Fruit fly (Drosophila melanogaster) whole organism, embryonic: ENCODE results near the gene Shmt.

ENCODE experiments used
- Antp ChIP-seq: fragments of 200-800 bp; sonication (Bioruptor generic); optimal IDR thresholded peaks from 3 replicates; lab custom pipeline; 2016; ENCODE audit warnings: missing biosample characterization, missing genetic modification characterization
- B-H1 ChIP-seq: fragments of 200-800 bp; sonication (Bioruptor generic); IDR thresholded peaks from 3 replicates; pipeline ENCODE4 v1.3.6; 2022; ENCODE audit warnings: missing biosample characterization, missing genetic modification characterization
- B-H2 ChIP-seq: fragments of 200-800 bp; sonication (Bioruptor generic); optimal IDR thresholded peaks from 2 replicates; lab custom pipeline; 2018; ENCODE audit warnings: missing biosample characterization, mild to moderate bottlenecking, missing genetic modification characterization
- Bgb ChIP-seq: fragments of 200-800 bp; sonication (Bioruptor generic); IDR thresholded peaks from 2 replicates; pipeline ENCODE4 v1.3.6; 2022; ENCODE audit warnings: missing biosample characterization, missing genetic modification characterization; ENCODE audit not compliant: partially characterized antibody
- CG10959 ChIP-seq: fragments of 200-800 bp; sonication (Bioruptor generic); IDR thresholded peaks from 2 replicates; pipeline ENCODE4 v1.3.6; 2022; ENCODE audit warnings: missing biosample characterization, missing genetic modification characterization
- CG12299 ChIP-seq: fragments of 200-800 bp; sonication (Bioruptor generic); optimal IDR thresholded peaks from 2 replicates; lab custom pipeline; 2018; ENCODE audit warnings: missing biosample characterization, mild to moderate bottlenecking, missing genetic modification characterization
- CG13287 ChIP-seq: fragments of 200-800 bp; sonication (Bioruptor generic); IDR thresholded peaks from 2 replicates; pipeline ENCODE4 v1.3.6; 2022; ENCODE audit warnings: missing biosample characterization, missing genetic modification characterization; ENCODE audit not compliant: partially characterized antibody
- CG14860 ChIP-seq: fragments of 200-800 bp; sonication (Bioruptor generic); IDR thresholded peaks from 3 replicates; pipeline ENCODE4 v1.3.6; 2022; ENCODE audit warnings: missing biosample characterization, missing genetic modification characterization; ENCODE audit not compliant: partially characterized antibody
- CG15073 ChIP-seq: fragments of 200-800 bp; sonication (Bioruptor generic); optimal IDR thresholded peaks from 2 replicates; lab custom pipeline; 2016; ENCODE audit warnings: missing biosample characterization, missing genetic modification characterization
- CG17359 ChIP-seq: fragments of 200-800 bp; sonication (Bioruptor generic); optimal IDR thresholded peaks from 3 replicates; lab custom pipeline; 2018; ENCODE audit warnings: missing biosample characterization, mild to moderate bottlenecking, missing genetic modification characterization, moderate library complexity
- CG17361 ChIP-seq: fragments of 200-800 bp; sonication (Bioruptor generic); IDR thresholded peaks from 3 replicates; pipeline ENCODE4 v1.3.6; 2022; ENCODE audit warnings: missing biosample characterization, missing genetic modification characterization
- CG2129 ChIP-seq: fragments of 200-800 bp; sonication (Bioruptor generic); IDR thresholded peaks from 2 replicates; pipeline ENCODE4 v1.3.6; 2022; ENCODE audit warnings: missing biosample characterization, missing genetic modification characterization; ENCODE audit not compliant: partially characterized antibody
- CG30431 ChIP-seq: fragments of 200-800 bp; sonication (Bioruptor generic); optimal IDR thresholded peaks from 2 replicates; lab custom pipeline; 2017; ENCODE audit warnings: missing biosample characterization, missing genetic modification characterization
- CG3281 ChIP-seq: fragments of 200-800 bp; sonication (Bioruptor generic); optimal IDR thresholded peaks from 3 replicates; lab custom pipeline; 2017; ENCODE audit warnings: missing biosample characterization, mild to moderate bottlenecking, missing genetic modification characterization
- CG34224 ChIP-seq: fragments of 200-800 bp; sonication (Bioruptor generic); IDR thresholded peaks from 3 replicates; pipeline ENCODE4 v1.3.6; 2022; ENCODE audit warnings: missing biosample characterization, missing genetic modification characterization; ENCODE audit not compliant: partially characterized antibody
- CG6654 ChIP-seq: fragments of 200-800 bp; sonication (Bioruptor generic); optimal IDR thresholded peaks from 2 replicates; lab custom pipeline; 2017; ENCODE audit warnings: missing biosample characterization, mild to moderate bottlenecking, missing genetic modification characterization
- CG7372 ChIP-seq: fragments of 200-800 bp; sonication (Bioruptor generic); IDR thresholded peaks from 2 replicates; pipeline ENCODE4 v1.3.6; 2022; ENCODE audit warnings: missing biosample characterization, missing genetic modification characterization
- CG7786 ChIP-seq: fragments of 200-800 bp; sonication (Bioruptor generic); optimal IDR thresholded peaks from 2 replicates; lab custom pipeline; 2016; ENCODE audit warnings: missing biosample characterization, missing genetic modification characterization
- CG7839 ChIP-seq: fragments of 200-800 bp; sonication (Bioruptor generic); optimal IDR thresholded peaks from 3 replicates; lab custom pipeline; 2018; ENCODE audit warnings: missing biosample characterization, mild to moderate bottlenecking, missing genetic modification characterization, moderate library complexity
- CG7963 ChIP-seq: fragments of 200-800 bp; sonication (Bioruptor generic); IDR thresholded peaks from 3 replicates; pipeline ENCODE4 v1.3.6; 2022; ENCODE audit warnings: missing biosample characterization, missing genetic modification characterization; ENCODE audit not compliant: partially characterized antibody
- CG8924 ChIP-seq: fragments of 200-800 bp; optimal IDR thresholded peaks from 3 replicates; lab custom pipeline; 2019; ENCODE audit warnings: missing biosample characterization, mild to moderate bottlenecking, missing genetic modification characterization, moderate library complexity
- CoRest ChIP-seq: fragments of 200-800 bp; sonication (Bioruptor generic); optimal IDR thresholded peaks from 3 replicates; lab custom pipeline; 2018; ENCODE audit warnings: missing biosample characterization, mild to moderate bottlenecking, missing genetic modification characterization, moderate library complexity
- Deaf1 ChIP-seq: fragments of 200-800 bp; optimal IDR thresholded peaks from 3 replicates; lab custom pipeline; 2019; ENCODE audit warnings: missing biosample characterization, mild to moderate bottlenecking, missing genetic modification characterization, moderate library complexity
- Drgx ChIP-seq: fragments of 200-800 bp; sonication (Bioruptor generic); IDR thresholded peaks from 2 replicates; pipeline ENCODE4 v1.3.6; 2022; ENCODE audit warnings: missing biosample characterization, missing genetic modification characterization
- Fer2 ChIP-seq: fragments of 200-800 bp; sonication (Bioruptor generic); optimal IDR thresholded peaks from 2 replicates; lab custom pipeline; 2018; ENCODE audit warnings: missing biosample characterization, mild to moderate bottlenecking, missing genetic modification characterization, moderate library complexity
- Fer3 ChIP-seq: fragments of 200-800 bp; sonication (Bioruptor generic); optimal IDR thresholded peaks from 2 replicates; lab custom pipeline; 2018; ENCODE audit warnings: missing biosample characterization, mild to moderate bottlenecking, missing genetic modification characterization, moderate library complexity
- HLH3B ChIP-seq: fragments of 200-800 bp; sonication (Bioruptor generic); IDR thresholded peaks from 2 replicates; pipeline ENCODE4 v1.3.6; 2022; ENCODE audit warnings: missing biosample characterization, missing genetic modification characterization
- Hr39 ChIP-seq: fragments of >200 bp; optimal IDR thresholded peaks from 2 replicates; lab custom pipeline; 2017
- Lpt ChIP-seq: fragments of >200 bp; optimal IDR thresholded peaks from 2 replicates; lab custom pipeline; 2018; ENCODE audit warnings: missing biosample characterization, missing genetic modification characterization
- Oli ChIP-seq: fragments of 200-800 bp; sonication (Bioruptor generic); optimal IDR thresholded peaks from 2 replicates; lab custom pipeline; 2018; ENCODE audit warnings: missing biosample characterization, mild to moderate bottlenecking, missing genetic modification characterization, moderate library complexity
- Tbp ChIP-seq: fragments of >200 bp; optimal IDR thresholded peaks from 2 replicates; lab custom pipeline; 2018; ENCODE audit warnings: missing biosample characterization, missing genetic modification characterization
- ase ChIP-seq: fragments of 200-800 bp; sonication (Bioruptor generic); IDR thresholded peaks from 3 replicates; pipeline ENCODE4 v1.3.6; 2022; ENCODE audit warnings: missing biosample characterization, missing genetic modification characterization
- dmrt99B ChIP-seq: fragments of 200-800 bp; sonication (Bioruptor generic); optimal IDR thresholded peaks from 2 replicates; lab custom pipeline; 2018; ENCODE audit warnings: missing biosample characterization, mild to moderate bottlenecking, missing genetic modification characterization, moderate library complexity
- esg ChIP-seq: fragments of 200-800 bp; sonication (Bioruptor generic); conservative IDR thresholded peaks from 2 replicates; pipeline ENCODE4 v1.3.6; 2022; ENCODE audit warnings: missing biosample characterization, missing genetic modification characterization
- fd96Cb ChIP-seq: fragments of 200-800 bp; sonication (Bioruptor generic); optimal IDR thresholded peaks from 2 replicates; lab custom pipeline; 2018; ENCODE audit warnings: missing biosample characterization, mild to moderate bottlenecking, missing genetic modification characterization, moderate library complexity
- ftz-f1 ChIP-seq: fragments of 200-800 bp; sonication (Bioruptor generic); optimal IDR thresholded peaks from 2 replicates; lab custom pipeline; 2016; ENCODE audit warnings: missing biosample characterization, missing genetic modification characterization
- ham ChIP-seq: fragments of 200-800 bp; sonication (Bioruptor generic); IDR thresholded peaks from 2 replicates; pipeline ENCODE4 v1.3.6; 2022; ENCODE audit warnings: missing biosample characterization, missing genetic modification characterization
- inv ChIP-seq: fragments of 200-800 bp; sonication (Bioruptor generic); IDR thresholded peaks from 2 replicates; pipeline ENCODE4 v1.3.6; 2022; ENCODE audit warnings: missing biosample characterization, missing genetic modification characterization; ENCODE audit not compliant: partially characterized antibody
- knrl ChIP-seq: fragments of 200-800 bp; sonication (Bioruptor generic); IDR thresholded peaks from 3 replicates; pipeline ENCODE4 v1.3.6; 2022; ENCODE audit warnings: missing biosample characterization, missing genetic modification characterization; ENCODE audit not compliant: partially characterized antibody
- lilli ChIP-seq: fragments of 200-800 bp; sonication (Bioruptor generic); optimal IDR thresholded peaks from 3 replicates; lab custom pipeline; 2016; ENCODE audit warnings: missing biosample characterization, missing genetic modification characterization
- maf-S ChIP-seq: fragments of 200-800 bp; sonication (Bioruptor generic); optimal IDR thresholded peaks from 2 replicates; lab custom pipeline; 2016; ENCODE audit warnings: missing biosample characterization, missing genetic modification characterization
- nmo ChIP-seq: fragments of 200-800 bp; sonication (Bioruptor generic); optimal IDR thresholded peaks from 2 replicates; lab custom pipeline; 2018; ENCODE audit warnings: missing biosample characterization, mild to moderate bottlenecking, missing genetic modification characterization, moderate library complexity
- prd ChIP-seq, 3 experiments: fragments of >200 bp in 2 of 3; fragments of 200-800 bp in 1 of 3; sonication (Bioruptor generic) in 1 of 3; optimal IDR thresholded peaks in 2 of 3; IDR thresholded peaks in 1 of 3; 2 replicates in 2 of 3; 3 replicates in 1 of 3; pipeline versions ENCODE4 v1.3.6 to Lab custom; 2017 to 2022; ENCODE audit warnings: missing biosample characterization in 1 of 3, missing genetic modification characterization in 1 of 3
- run ChIP-seq: fragments of 200-800 bp; sonication (Bioruptor generic); optimal IDR thresholded peaks from 3 replicates; lab custom pipeline; 2018; ENCODE audit warnings: missing biosample characterization, mild to moderate bottlenecking, missing genetic modification characterization
- shn ChIP-seq: fragments of 200-800 bp; sonication (Bioruptor generic); optimal IDR thresholded peaks from 3 replicates; lab custom pipeline; 2016; ENCODE audit warnings: missing biosample characterization, missing genetic modification characterization
- sim ChIP-seq: fragments of 200-800 bp; sonication (Bioruptor generic); IDR thresholded peaks from 2 replicates; pipeline ENCODE4 v1.3.6; 2022; ENCODE audit warnings: missing biosample characterization, missing genetic modification characterization
- trem ChIP-seq: fragments of 200-800 bp; optimal IDR thresholded peaks from 3 replicates; lab custom pipeline; 2019; ENCODE audit warnings: missing biosample characterization, mild to moderate bottlenecking, missing genetic modification characterization, moderate library complexity
- unpg ChIP-seq: fragments of 200-800 bp; sonication (Bioruptor generic); optimal IDR thresholded peaks from 3 replicates; lab custom pipeline; 2018; ENCODE audit warnings: missing biosample characterization, mild to moderate bottlenecking, missing genetic modification characterization, moderate library complexity
- vvl ChIP-seq: fragments of 200-800 bp; sonication (Bioruptor generic); IDR thresholded peaks from 2 replicates; pipeline ENCODE4 v1.3.6; 2022; ENCODE audit warnings: missing biosample characterization, missing genetic modification characterization

Gene Shmt

DNA sequence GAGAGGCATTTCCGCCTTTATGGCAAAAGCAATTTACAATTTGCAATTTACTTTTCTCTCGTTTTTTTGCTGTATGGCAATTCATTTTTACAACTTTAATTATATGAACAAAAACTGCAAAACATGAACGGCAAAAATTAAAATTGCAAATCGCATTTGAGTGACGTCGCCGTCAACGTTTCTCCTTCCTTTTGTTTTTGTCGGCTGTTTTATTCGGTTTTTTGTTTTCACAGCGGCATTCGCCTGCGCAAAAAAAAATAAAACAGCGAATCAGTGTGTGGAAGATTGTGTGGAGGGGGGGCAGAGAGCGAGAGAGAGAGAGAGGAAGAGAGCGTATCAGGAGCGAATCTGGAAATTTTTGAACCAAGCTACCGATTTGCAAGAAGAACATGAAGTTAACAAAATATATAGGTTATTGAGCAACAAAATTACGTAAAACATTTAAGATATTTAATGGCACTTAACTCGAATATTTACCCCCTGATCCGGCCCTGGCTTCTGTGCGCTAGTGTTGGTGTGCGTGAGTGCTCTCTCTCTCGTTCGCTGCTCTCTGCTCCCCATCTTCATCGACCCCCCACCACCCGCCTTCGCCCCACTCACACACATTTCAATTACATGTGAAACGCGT lies 2.0 kb upstream of the Shmt start (continued):
- TF ChIP-seq prd (optimal IDR thresholded peaks at IDR 0.05; lab: Kevin White, UChicago) (no peak), prd (GFP tag; IDR thresholded peaks at IDR 0.05; lab: Robert Waterston, UW) (peak; percentile 100), fd96Cb (tag; lab: Kevin White, UChicago) (peak; percentile 99), esg (GFP tag; lab: Robert Waterston, UW) (peak; percentile 99), HLH3B (GFP tag; lab: Robert Waterston, UW) (peak; percentile 100), lilli (peak; percentile 99), CG7372 (GFP tag; lab: Robert Waterston, UW) (peak; percentile 99), CG30431 (GFP tag; lab: Kevin White, UChicago) (peak; percentile 99), inv (GFP tag; lab: Robert Waterston, UW) (peak; percentile 90), Lpt (GFP tag; lab: Kevin White, UChicago) (no peak), CG17361 (GFP tag; lab: Robert Waterston, UW) (peak; percentile 97), shn (GFP tag; lab: Kevin White, UChicago) (peak; percentile 98), run (tag; lab: Kevin White, UChicago) (peak; percentile 94), vvl (GFP tag; lab: Robert Waterston, UW) (peak; percentile 100), Hr39 (no peak), knrl (GFP tag; lab: Robert Waterston, UW) (peak; percentile 86), ham (GFP tag; lab: Robert Waterston, UW) (peak; percentile 98), Tbp (GFP tag; lab: Kevin White, UChicago) (no peak), Deaf1 (peak; percentile 85), maf-S (GFP tag; lab: Kevin White, UChicago) (peak; percentile 99), CG7839 (peak; percentile 99), trem (tag; lab: Kevin White, UChicago) (peak; percentile 90), Fer3 (tag; lab: Kevin White, UChicago) (peak; percentile 99), CG3281 (peak; percentile 98), Fer2 (tag; lab: Kevin White, UChicago) (peak; percentile 98), unpg (GFP tag; lab: Kevin White, UChicago) (peak; percentile 99), B-H2 (GFP tag; lab: Kevin White, UChicago) (peak; percentile 98), CG14860 (peak; percentile 84), CG6654 (GFP tag; lab: Kevin White, UChicago) (peak; percentile 93), CG7963 (GFP tag; lab: Robert Waterston, UW) (peak; percentile 69), CG8924 (tag; lab: Kevin White, UChicago) (peak; percentile 98), nmo (GFP tag; lab: Kevin White, UChicago) (peak; percentile 99), B-H1 (GFP tag; lab: Robert Waterston, UW) (peak; percentile 99), CG12299 (peak; percentile 98), CG15073 (peak; percentile 87), CG7786 (GFP tag; lab: Kevin White, UChicago) (peak; percentile 99), CG13287 (GFP tag; lab: Robert Waterston, UW) (peak; percentile 77), Antp (GFP tag; lab: Kevin White, UChicago) (peak; percentile 99), Bgb (GFP tag; lab: Robert Waterston, UW) (peak; percentile 96), ase (GFP tag; lab: Robert Waterston, UW) (peak; percentile 99), dmrt99B (tag; lab: Kevin White, UChicago) (peak; percentile 99), ftz-f1 (GFP tag; lab: Kevin White, UChicago) (peak; percentile 96), sim (GFP tag; lab: Robert Waterston, UW) (peak; percentile 95), Drgx (GFP tag; lab: Robert Waterston, UW) (peak; percentile 99), CG17359 (tag; lab: Kevin White, UChicago) (peak; percentile 99), CG10959 (GFP tag; lab: Robert Waterston, UW) (peak; percentile 99), CG2129 (GFP tag; lab: Robert Waterston, UW) (no peak), Oli (tag; lab: Kevin White, UChicago) (peak; percentile 99), CoRest (peak; percentile 99), CG34224 (GFP tag; lab: Robert Waterston, UW) (peak; percentile 90)
